Worm (Caenorhabditis elegans) whole organism, L4 larva: ENCODE results near the gene urb-1.

ENCODE experiments used
- T20F7.1 ChIP-seq: fragments of 200-800 bp; sonication (Bioruptor generic); optimal IDR thresholded peaks from 2 replicates; lab custom pipeline; 2018; ENCODE audit warnings: mild to moderate bottlenecking, missing genetic modification characterization, missing compliant biosample characterization
- ama-1 ChIP-seq: fragments of 150-350 bp; optimal IDR thresholded peaks from 2 replicates; lab custom pipeline; 2014; ENCODE audit warnings: inconsistent platforms, mixed read lengths
- ceh-82 ChIP-seq: sonication (generic microtip); optimal IDR thresholded peaks from 2 replicates; lab custom pipeline; 2017; ENCODE audit warnings: missing biosample characterization, missing genetic modification characterization
- egl-27 ChIP-seq: sonication (generic microtip); optimal IDR thresholded peaks from 3 replicates; lab custom pipeline; 2017; ENCODE audit warnings: missing biosample characterization, missing genetic modification reagents, missing genetic modification characterization
- hif-1 ChIP-seq, 2 experiments: sonication (generic microtip); optimal IDR thresholded peaks; 2 replicates each; lab custom pipeline; 2016 to 2017; ENCODE audit warnings: missing compliant biosample characterization in 2 of 2, missing genetic modification characterization in 2 of 2, missing genetic modification reagents in 2 of 2, missing genotype in 2 of 2, mild to moderate bottlenecking in 1 of 2
- jun-1 ChIP-seq: fragments of 150-350 bp; optimal IDR thresholded peaks from 2 replicates; lab custom pipeline; 2014; ENCODE audit warnings: missing biosample characterization, missing genetic modification reagents, missing genetic modification characterization
- lir-3 ChIP-seq: sonication (generic microtip); optimal IDR thresholded peaks from 2 replicates; lab custom pipeline; 2016; ENCODE audit warnings: mild to moderate bottlenecking, missing genetic modification characterization, missing compliant biosample characterization
- mdl-1 ChIP-seq, 2 experiments: fragments of 150-350 bp in 1 of 2; sonication (generic microtip) in 1 of 2; optimal IDR thresholded peaks; 2 replicates each; lab custom pipeline; 2014 to 2017; ENCODE audit warnings: missing biosample characterization in 2 of 2, missing genetic modification characterization in 2 of 2
- nhr-10 ChIP-seq: fragments of 150-350 bp; optimal IDR thresholded peaks from 2 replicates; lab custom pipeline; 2014; ENCODE audit warnings: missing biosample characterization, missing genetic modification characterization
- nhr-11 ChIP-seq: fragments of 150-350 bp; optimal IDR thresholded peaks from 2 replicates; lab custom pipeline; 2014; ENCODE audit warnings: missing biosample characterization, missing genetic modification characterization
- saeg-2 ChIP-seq: fragments of 200-800 bp; sonication (Bioruptor generic); IDR thresholded peaks from 2 replicates; pipeline ENCODE4 v1.3.6; 2022; ENCODE audit warnings: missing genetic modification reagents, missing genetic modification characterization, missing compliant biosample characterization
- snpc-4 ChIP-seq: fragments of 150-350 bp; optimal IDR thresholded peaks from 2 replicates; lab custom pipeline; 2014; ENCODE audit warnings: missing biosample characterization, missing genetic modification characterization

DNA sequence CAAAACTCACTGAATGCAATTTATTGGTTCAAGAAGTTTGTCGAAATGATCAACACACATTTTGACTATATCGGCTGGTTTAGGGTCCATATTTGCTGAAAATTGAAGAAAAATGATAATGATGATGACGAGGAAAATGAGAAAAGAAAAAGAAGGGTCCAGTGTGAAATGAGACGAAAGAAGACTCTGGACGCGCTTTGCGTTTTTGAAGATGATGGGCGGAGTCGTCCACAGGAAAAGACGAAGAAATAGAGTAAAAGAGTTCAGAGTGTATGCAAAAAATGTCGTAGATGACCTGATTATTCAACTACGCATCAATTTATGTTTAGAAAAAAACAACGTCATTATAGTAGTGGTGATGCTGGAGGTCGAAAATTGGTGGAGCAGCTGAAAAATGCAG, 49.1 kb downstream of the urb-1 start, which contains the start of gene F13H6.5:
- TF ChIP-seq T20F7.1 (GFP tag; lab: Kevin White, UChicago) (no peak), lir-3 (tag; lab: Kevin White, UChicago) (no peak), nhr-10 (tag; lab: Kevin White, UChicago) (no peak), snpc-4 (no peak), egl-27 (tag; lab: Kevin White, UChicago) (no peak), saeg-2 (GFP tag; lab: Robert Waterston, UW) (no peak), nhr-11 (tag; lab: Kevin White, UChicago) (no peak), ama-1 (lab: Kevin White, UChicago) (no peak), jun-1 (tag; lab: Kevin White, UChicago) (no peak), hif-1 (tag; optimal IDR thresholded peaks at IDR 0.05; lab: Kevin White, UChicago) (no peak), mdl-1 (tag; optimal IDR thresholded peaks at IDR 0.05; lab: Kevin White, UChicago) (no peak), ceh-82 (no peak)
